Fruit fly (Drosophila melanogaster) whole organism, embryonic: ENCODE data around the gene dsf.

Source experiments
- Antp ChIP-seq: fragments of 200-800 bp; sonication (Bioruptor generic); optimal IDR thresholded peaks from 3 replicates; lab custom pipeline; 2016; ENCODE audit warnings: missing biosample characterization, missing genetic modification characterization
- Atf6 ChIP-seq: fragments of 200-800 bp; sonication (Bioruptor generic); IDR thresholded peaks from 2 replicates; pipeline ENCODE4 v1.3.6; 2022; ENCODE audit warnings: missing biosample characterization, missing genetic modification characterization
- B-H1 ChIP-seq: fragments of 200-800 bp; sonication (Bioruptor generic); IDR thresholded peaks from 3 replicates; pipeline ENCODE4 v1.3.6; 2022; ENCODE audit warnings: missing biosample characterization, missing genetic modification characterization
- Bgb ChIP-seq: fragments of 200-800 bp; sonication (Bioruptor generic); IDR thresholded peaks from 2 replicates; pipeline ENCODE4 v1.3.6; 2022; ENCODE audit warnings: missing biosample characterization, missing genetic modification characterization; ENCODE audit not compliant: partially characterized antibody
- CG10543 ChIP-seq: fragments of 200-800 bp; sonication (Bioruptor generic); optimal IDR thresholded peaks from 3 replicates; lab custom pipeline; 2017; ENCODE audit warnings: missing biosample characterization, mild to moderate bottlenecking, missing genetic modification characterization, moderate library complexity
- CG11560 ChIP-seq: fragments of 200-800 bp; sonication (Bioruptor generic); IDR thresholded peaks from 3 replicates; pipeline ENCODE4 v1.3.6; 2022; ENCODE audit warnings: missing biosample characterization, missing genetic modification characterization
- CG12942 ChIP-seq: fragments of 200-800 bp; sonication (Bioruptor generic); optimal IDR thresholded peaks from 3 replicates; lab custom pipeline; 2016; ENCODE audit warnings: missing biosample characterization, missing genetic modification characterization
- CG1603 ChIP-seq: fragments of 200-800 bp; sonication (Bioruptor generic); optimal IDR thresholded peaks from 2 replicates; lab custom pipeline; 2019; ENCODE audit warnings: missing biosample characterization, mild to moderate bottlenecking, missing genetic modification characterization, moderate library complexity
- CG17361 ChIP-seq: fragments of 200-800 bp; sonication (Bioruptor generic); IDR thresholded peaks from 3 replicates; pipeline ENCODE4 v1.3.6; 2022; ENCODE audit warnings: missing biosample characterization, missing genetic modification characterization
- CG17612 ChIP-seq: fragments of 200-800 bp; sonication (Bioruptor generic); IDR thresholded peaks from 2 replicates; pipeline ENCODE4 v1.3.6; 2022; ENCODE audit warnings: missing biosample characterization, missing genetic modification characterization
- CG18476 ChIP-seq: fragments of 200-800 bp; sonication (Bioruptor generic); optimal IDR thresholded peaks from 2 replicates; lab custom pipeline; 2016; ENCODE audit warnings: missing biosample characterization, mild to moderate bottlenecking, missing genetic modification characterization
- CG2116 ChIP-seq: fragments of 200-800 bp; sonication (Bioruptor generic); optimal IDR thresholded peaks from 3 replicates; lab custom pipeline; 2018; ENCODE audit warnings: missing biosample characterization, mild to moderate bottlenecking, missing genetic modification characterization
- CG31441 ChIP-seq: fragments of 200-800 bp; sonication (Bioruptor generic); IDR thresholded peaks from 2 replicates; pipeline ENCODE4 v1.3.6; 2022; ENCODE audit warnings: missing biosample characterization, missing genetic modification characterization
- CG3407 ChIP-seq: fragments of 200-800 bp; sonication (Bioruptor generic); optimal IDR thresholded peaks from 2 replicates; lab custom pipeline; 2018; ENCODE audit warnings: missing biosample characterization, mild to moderate bottlenecking, missing genetic modification characterization
- CG34376 ChIP-seq: fragments of 200-800 bp; sonication (Bioruptor generic); optimal IDR thresholded peaks from 2 replicates; lab custom pipeline; 2018; ENCODE audit warnings: missing biosample characterization, mild to moderate bottlenecking, missing genetic modification characterization
- CG4424 ChIP-seq: fragments of 200-800 bp; sonication (Bioruptor generic); optimal IDR thresholded peaks from 3 replicates; lab custom pipeline; 2016; ENCODE audit warnings: missing biosample characterization, missing genetic modification characterization
- CG5180 ChIP-seq: fragments of 200-800 bp; sonication (Bioruptor generic); optimal IDR thresholded peaks from 3 replicates; lab custom pipeline; 2017; ENCODE audit warnings: missing biosample characterization, missing genetic modification characterization, mild to moderate bottlenecking, moderate library complexity, missing genetic modification reagents
- CG6683 ChIP-seq: fragments of 200-800 bp; sonication (Bioruptor generic); optimal IDR thresholded peaks from 2 replicates; lab custom pipeline; 2017; ENCODE audit warnings: missing biosample characterization, mild to moderate bottlenecking, missing genetic modification characterization, missing genetic modification reagents
- CG6813 ChIP-seq: fragments of 200-800 bp; sonication (Bioruptor generic); optimal IDR thresholded peaks from 2 replicates; lab custom pipeline; 2017; ENCODE audit warnings: missing biosample characterization, missing genetic modification characterization, mild to moderate bottlenecking, moderate library complexity, missing genetic modification reagents
- CoRest ChIP-seq: fragments of 200-800 bp; sonication (Bioruptor generic); optimal IDR thresholded peaks from 3 replicates; lab custom pipeline; 2018; ENCODE audit warnings: missing biosample characterization, mild to moderate bottlenecking, missing genetic modification characterization, moderate library complexity
- Doc2 ChIP-seq: fragments of 200-800 bp; sonication (Bioruptor generic); IDR thresholded peaks from 2 replicates; pipeline ENCODE4 v1.3.6; 2022; ENCODE audit warnings: missing biosample characterization, missing genetic modification characterization
- Doc3 ChIP-seq: fragments of 200-800 bp; sonication (Bioruptor generic); IDR thresholded peaks from 3 replicates; pipeline ENCODE4 v1.3.6; 2022; ENCODE audit warnings: missing biosample characterization, missing genetic modification characterization; ENCODE audit not compliant: partially characterized antibody
- ERR ChIP-seq: fragments of 200-800 bp; sonication (Bioruptor generic); optimal IDR thresholded peaks from 2 replicates; lab custom pipeline; 2016; ENCODE audit warnings: missing biosample characterization, missing genetic modification characterization
- Fer3 ChIP-seq: fragments of 200-800 bp; sonication (Bioruptor generic); optimal IDR thresholded peaks from 2 replicates; lab custom pipeline; 2018; ENCODE audit warnings: missing biosample characterization, mild to moderate bottlenecking, missing genetic modification characterization, moderate library complexity
- H2.0 ChIP-seq: fragments of 200-800 bp; sonication (Bioruptor generic); IDR thresholded peaks from 2 replicates; pipeline ENCODE4 v1.3.6; 2022; ENCODE audit warnings: missing biosample characterization, missing genetic modification characterization
- HLH54F ChIP-seq: fragments of 200-800 bp; sonication (Bioruptor generic); optimal IDR thresholded peaks from 3 replicates; lab custom pipeline; 2016; ENCODE audit warnings: missing biosample characterization, missing genetic modification characterization
- HmgD ChIP-seq: fragments of 200-800 bp; sonication (Bioruptor generic); optimal IDR thresholded peaks from 3 replicates; lab custom pipeline; 2016; ENCODE audit warnings: missing biosample characterization, missing genetic modification characterization
- Hmx ChIP-seq: fragments of 200-800 bp; sonication (Bioruptor generic); optimal IDR thresholded peaks from 2 replicates; lab custom pipeline; 2016; ENCODE audit warnings: missing biosample characterization, missing genetic modification characterization
- Hr78 ChIP-seq, 2 experiments: fragments of 200-800 bp in 1 of 2; fragments of >200 bp in 1 of 2; sonication (Bioruptor generic) in 1 of 2; optimal IDR thresholded peaks; 2 replicates each; lab custom pipeline; 2017 to 2019; ENCODE audit warnings: missing biosample characterization in 2 of 2, missing genetic modification characterization in 2 of 2, mild to moderate bottlenecking in 1 of 2, moderate library complexity in 1 of 2
- NFAT ChIP-seq: fragments of 200-800 bp; sonication (Bioruptor generic); IDR thresholded peaks from 2 replicates; pipeline ENCODE4 v1.3.6; 2022; ENCODE audit warnings: missing biosample characterization, missing genetic modification characterization
- Neu2 ChIP-seq: fragments of 200-800 bp; sonication (Bioruptor generic); optimal IDR thresholded peaks from 3 replicates; lab custom pipeline; 2016; ENCODE audit warnings: missing biosample characterization, missing genetic modification characterization, borderline replicate concordance
- Sin3A ChIP-seq: fragments of >200 bp; optimal IDR thresholded peaks from 2 replicates; lab custom pipeline; 2018
- Usf ChIP-seq: fragments of 200-800 bp; sonication (Bioruptor generic); optimal IDR thresholded peaks from 2 replicates; lab custom pipeline; 2017; ENCODE audit warnings: missing genotype, missing biosample characterization, missing genetic modification characterization
- caup ChIP-seq: fragments of 200-800 bp; sonication (Bioruptor generic); optimal IDR thresholded peaks from 3 replicates; lab custom pipeline; 2017; ENCODE audit warnings: missing biosample characterization, mild to moderate bottlenecking, missing genetic modification characterization, moderate library complexity; ENCODE audit not compliant: severe bottlenecking
- crp ChIP-seq, 2 experiments: fragments of 200-800 bp; sonication (Bioruptor generic); optimal IDR thresholded peaks; 2 replicates in 1 of 2; 3 replicates in 1 of 2; lab custom pipeline; 2017; ENCODE audit warnings: missing biosample characterization in 2 of 2, missing genetic modification characterization in 2 of 2, mild to moderate bottlenecking in 1 of 2, moderate library complexity in 1 of 2
- danr ChIP-seq: fragments of 200-800 bp; sonication (Bioruptor generic); IDR thresholded peaks from 2 replicates; pipeline ENCODE4 v1.3.6; 2022; ENCODE audit warnings: missing biosample characterization, missing genetic modification characterization
- ewg ChIP-seq: fragments of 200-800 bp; sonication (Bioruptor generic); optimal IDR thresholded peaks from 3 replicates; lab custom pipeline; 2017; ENCODE audit warnings: mild to moderate bottlenecking, missing biosample characterization, missing genetic modification reagents, missing genetic modification characterization
- gcm ChIP-seq: fragments of 200-800 bp; sonication (Bioruptor generic); optimal IDR thresholded peaks from 2 replicates; lab custom pipeline; 2019; ENCODE audit warnings: missing biosample characterization, mild to moderate bottlenecking, missing genetic modification characterization, moderate library complexity
- gem ChIP-seq: fragments of 200-800 bp; sonication (Bioruptor generic); optimal IDR thresholded peaks from 2 replicates; lab custom pipeline; 2019; ENCODE audit warnings: missing biosample characterization, mild to moderate bottlenecking, missing genetic modification characterization, moderate library complexity
- gsb-n ChIP-seq: fragments of 200-800 bp; sonication (Bioruptor generic); optimal IDR thresholded peaks from 3 replicates; lab custom pipeline; 2018; ENCODE audit warnings: missing biosample characterization, mild to moderate bottlenecking, missing genetic modification characterization
- h ChIP-seq: fragments of >200 bp; optimal IDR thresholded peaks from 2 replicates; lab custom pipeline; 2017
- kay ChIP-seq: fragments of 200-800 bp; sonication (Bioruptor generic); optimal IDR thresholded peaks from 2 replicates; lab custom pipeline; 2016; ENCODE audit warnings: missing biosample characterization, missing genetic modification characterization
- lola ChIP-seq, 3 experiments: fragments of >200 bp in 2 of 3; fragments of 200-800 bp in 1 of 3; sonication (Bioruptor generic) in 1 of 3; optimal IDR thresholded peaks; 2 replicates each; lab custom pipeline; 2017 to 2019; ENCODE audit warnings: missing biosample characterization in 3 of 3, missing genetic modification characterization in 3 of 3, mild to moderate bottlenecking in 1 of 3, moderate library complexity in 1 of 3
- onecut ChIP-seq: fragments of 200-800 bp; sonication (Bioruptor generic); IDR thresholded peaks from 2 replicates; pipeline ENCODE4 v1.3.6; 2022; ENCODE audit warnings: missing biosample characterization, missing genetic modification characterization
- pb ChIP-seq: fragments of 200-800 bp; sonication (Bioruptor generic); optimal IDR thresholded peaks from 3 replicates; lab custom pipeline; 2016; ENCODE audit warnings: missing biosample characterization, missing genetic modification characterization
- rib ChIP-seq: fragments of 200-800 bp; sonication (Bioruptor generic); IDR thresholded peaks from 2 replicates; pipeline ENCODE4 v1.3.6; 2022; ENCODE audit warnings: missing biosample characterization, missing genetic modification characterization
- run ChIP-seq: fragments of 200-800 bp; sonication (Bioruptor generic); optimal IDR thresholded peaks from 3 replicates; lab custom pipeline; 2018; ENCODE audit warnings: missing biosample characterization, mild to moderate bottlenecking, missing genetic modification characterization
- salm ChIP-seq: fragments of 200-800 bp; sonication (Bioruptor generic); optimal IDR thresholded peaks from 2 replicates; lab custom pipeline; 2018; ENCODE audit warnings: missing biosample characterization, mild to moderate bottlenecking, missing genetic modification characterization
- sima ChIP-seq: fragments of 200-800 bp; sonication (Bioruptor generic); optimal IDR thresholded peaks from 2 replicates; lab custom pipeline; 2016; ENCODE audit warnings: missing biosample characterization, missing genetic modification characterization
- tgo ChIP-seq: fragments of 200-800 bp; sonication (Bioruptor generic); IDR thresholded peaks from 3 replicates; pipeline ENCODE4 v1.3.6; 2022; ENCODE audit warnings: missing biosample characterization, missing genetic modification characterization

Gene dsf

dm6 chr2L:5982334-5982987, 56.7 kb downstream of the dsf start (continued):
- peak; percentile 43 for TF ChIP-seq HmgD (GFP tag; lab: Kevin White, UChicago)
- TF ChIP-seq CG10543 = peak; percentile 94
- TF ChIP-seq CG17612 (GFP tag; lab: Robert Waterston, UW) = no peak
- TF ChIP-seq caup (GFP tag; lab: Kevin White, UChicago) = peak; percentile 59
- no peak for TF ChIP-seq crp (GFP tag; optimal IDR thresholded peaks at IDR 0.05; lab: Kevin White, UChicago)
- TF ChIP-seq gcm = no peak
- peak; percentile 45 for TF ChIP-seq CG34376
- no peak for TF ChIP-seq Hmx (GFP tag; lab: Kevin White, UChicago)
- no peak for TF ChIP-seq CG6813
- TF ChIP-seq B-H1 = no peak
- TF ChIP-seq Bgb (GFP tag; lab: Robert Waterston, UW) = no peak
- TF ChIP-seq CG5180 (GFP tag; lab: Kevin White, UChicago) = peak; percentile 93
- no peak for TF ChIP-seq Neu2 (GFP tag; lab: Kevin White, UChicago)
- no peak for TF ChIP-seq CG17361 (GFP tag; lab: Robert Waterston, UW)
- TF ChIP-seq CG3407 (GFP tag; lab: Kevin White, UChicago) = no peak
- peak; percentile 100 for TF ChIP-seq CG4424 (GFP tag; lab: Kevin White, UChicago)
- no peak for TF ChIP-seq Atf6 (GFP tag; lab: Robert Waterston, UW)
- no peak for TF ChIP-seq danr (GFP tag; lab: Robert Waterston, UW)
- no peak for TF ChIP-seq run (tag; lab: Kevin White, UChicago)
- TF ChIP-seq Antp = peak; percentile 11
- TF ChIP-seq salm (tag; lab: Kevin White, UChicago) = no peak
- TF ChIP-seq pb (GFP tag; lab: Kevin White, UChicago) = peak; percentile 61
- TF ChIP-seq HLH54F (GFP tag; lab: Kevin White, UChicago) = peak; percentile 10
- TF ChIP-seq CG6683 = no peak
- TF ChIP-seq Usf (GFP tag; lab: Kevin White, UChicago) = no peak
- peak; percentile 13 for TF ChIP-seq gsb-n (tag; lab: Kevin White, UChicago)
- TF ChIP-seq Hr78 (GFP tag; optimal IDR thresholded peaks at IDR 0.05; lab: Kevin White, UChicago) = peak in 1 of 2 experiments; percentile 91
- no peak for TF ChIP-seq h (lab: Kevin White, UChicago)
- TF ChIP-seq CG31441 (GFP tag; lab: Robert Waterston, UW) = no peak
- no peak for TF ChIP-seq Sin3A
- no peak for TF ChIP-seq rib (GFP tag; lab: Robert Waterston, UW)
- peak; percentile 56 for TF ChIP-seq onecut (GFP tag; lab: Robert Waterston, UW)
- no peak for TF ChIP-seq NFAT (GFP tag; lab: Robert Waterston, UW)
- TF ChIP-seq CG11560 (tag; lab: Robert Waterston, UW) = no peak
- TF ChIP-seq ewg (GFP tag; lab: Kevin White, UChicago) = peak; percentile 40
- TF ChIP-seq kay = peak; percentile 2
- TF ChIP-seq lola (GFP tag; optimal IDR thresholded peaks at IDR 0.05; lab: Kevin White, UChicago) = no peak
- TF ChIP-seq CG18476 (GFP tag; lab: Kevin White, UChicago) = no peak
- TF ChIP-seq Doc3 (GFP tag; lab: Robert Waterston, UW) = no peak
- TF ChIP-seq Doc2 = no peak
- TF ChIP-seq ERR (GFP tag; lab: Kevin White, UChicago) = peak; percentile 53
- TF ChIP-seq gem (tag; lab: Kevin White, UChicago) = no peak
- TF ChIP-seq CoRest (tag; lab: Kevin White, UChicago) = peak; percentile 45
- peak; percentile 12 for TF ChIP-seq Fer3 (tag; lab: Kevin White, UChicago)
- no peak for TF ChIP-seq tgo (GFP tag; lab: Robert Waterston, UW)
- TF ChIP-seq H2.0 (GFP tag; lab: Robert Waterston, UW) = no peak
- no peak for TF ChIP-seq CG12942 (GFP tag; lab: Kevin White, UChicago)
- no peak for TF ChIP-seq sima
- TF ChIP-seq CG1603 (tag; lab: Kevin White, UChicago) = peak; percentile 56
- TF ChIP-seq CG2116 = no peak
